Fruit fly (Drosophila melanogaster): ENCODE measurements around the gene GckIII.
A peak's percentile ranks its signal among the peaks of the same experiment; 100 is the strongest.

GckIII gene

DNA sequence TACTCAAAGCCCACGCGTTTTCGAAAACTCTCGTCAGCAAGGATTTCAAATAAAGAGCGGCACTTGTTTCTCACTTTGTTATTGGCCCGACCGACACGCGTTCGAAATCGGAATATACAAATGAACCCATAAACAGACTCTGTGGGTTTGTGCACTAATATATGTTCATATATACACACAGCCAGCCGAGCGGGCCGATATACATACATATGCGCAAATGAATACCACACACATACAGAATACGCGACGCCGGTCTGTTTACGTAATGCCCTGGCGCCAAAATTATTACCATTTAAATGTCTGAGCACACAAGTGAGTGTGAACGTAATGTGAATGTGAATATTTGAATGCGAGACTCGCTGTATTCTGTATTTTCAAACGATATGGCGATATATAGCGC lies 17.6 kb upstream of the GckIII start (continued):
- peak; percentile 5 for TF ChIP-seq lab (GFP tag; optimal IDR thresholded peaks at IDR 0.05)
- TF ChIP-seq PHDP (tag; optimal IDR thresholded peaks at IDR 0.05) = no peak
- TF ChIP-seq Nf-YC (tag; optimal IDR thresholded peaks at IDR 0.05) = peak; percentile 40
- TF ChIP-seq mirr (GFP tag; optimal IDR thresholded peaks at IDR 0.05) = peak; percentile 44
- TF ChIP-seq CG10543 (GFP tag; optimal IDR thresholded peaks at IDR 0.05) = peak; percentile 45
- TF ChIP-seq chinmo (GFP tag; IDR thresholded peaks at IDR 0.05; ENCODE audit: partially characterized antibody) = peak; percentile 86; the same call in 3 of the 4 replicates
- no peak for TF ChIP-seq CG12236 (GFP tag; optimal IDR thresholded peaks at IDR 0.05)
- TF ChIP-seq CG8290 (GFP tag; optimal IDR thresholded peaks at IDR 0.05) = no peak
- peak in 1 of 2 experiments; percentile 40 for TF ChIP-seq CG8290 (tag; optimal IDR thresholded peaks at IDR 0.05)
- peak; percentile 69 for TF ChIP-seq E2f2 (GFP tag; IDR thresholded peaks at IDR 0.05)
- peak; percentile 51 for TF ChIP-seq gro (GFP tag; optimal IDR thresholded peaks at IDR 0.05)
- no peak for TF ChIP-seq CG8281 (tag; optimal IDR thresholded peaks at IDR 0.05)
- TF ChIP-seq MTF-1 (GFP tag; optimal IDR thresholded peaks at IDR 0.05; ENCODE audit: borderline replicate concordance) = no peak

DNA sequence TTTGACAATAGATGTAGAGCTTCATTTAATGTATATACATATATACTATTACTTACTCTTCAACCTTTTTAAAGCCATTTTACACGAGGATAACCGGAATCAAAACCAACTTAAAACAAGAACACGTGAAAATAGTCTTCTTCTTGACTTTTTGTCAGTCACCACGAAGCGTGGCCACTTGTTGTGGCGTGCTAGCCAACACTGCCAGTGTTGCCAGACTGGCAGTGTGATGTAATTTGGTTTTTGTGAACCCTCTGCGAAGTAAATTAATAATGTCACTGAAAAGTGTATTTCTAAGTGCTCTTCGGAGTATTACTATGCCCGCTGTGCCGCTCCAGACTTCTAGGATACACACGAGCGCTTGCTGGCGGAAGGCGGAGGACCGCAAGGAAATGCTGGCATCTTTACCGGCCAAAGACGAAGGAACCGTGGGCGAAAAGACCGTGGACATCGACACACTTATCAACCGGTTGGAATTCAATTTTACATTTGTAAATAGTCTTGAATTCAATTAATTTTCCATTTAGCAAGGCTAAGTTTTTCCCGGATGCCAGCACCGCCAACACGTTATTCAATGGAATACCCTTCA lies 12.7 kb upstream of the GckIII start, which contains the start of the genes Ns1 and mRpS11:
Gene Ns1 (minus strand): TSS at position 150 of the 589 bp plus-strand sequence.
Gene mRpS11 (plus strand): TSS at position 207 of the 589 bp plus-strand sequence.
- TF ChIP-seq sc (optimal IDR thresholded peaks at IDR 0.05) (no peak), sc (GFP tag; optimal IDR thresholded peaks at IDR 0.05) (no peak), Mrtf (GFP tag; IDR thresholded peaks at IDR 0.05) (no peak), sim (GFP tag; IDR thresholded peaks at IDR 0.05) (no peak), nom (GFP tag; optimal IDR thresholded peaks at IDR 0.05) (peak; percentile 40), Fer3 (tag; optimal IDR thresholded peaks at IDR 0.05) (peak; percentile 19), lilli (GFP tag; optimal IDR thresholded peaks at IDR 0.05) (peak; percentile 24), CG11504 (tag; optimal IDR thresholded peaks at IDR 0.05) (no peak), gsb-n (tag; optimal IDR thresholded peaks at IDR 0.05) (peak; percentile 30), B-H2 (GFP tag; optimal IDR thresholded peaks at IDR 0.05) (peak; percentile 68), gfzf (GFP tag; optimal IDR thresholded peaks at IDR 0.05) (peak; percentile 20), CG15601 (tag; optimal IDR thresholded peaks at IDR 0.05) (peak; percentile 36), CrebB (tag; optimal IDR thresholded peaks at IDR 0.05) (no peak), en (GFP tag; optimal IDR thresholded peaks at IDR 0.05) (no peak), CG32767 (GFP tag; IDR thresholded peaks at IDR 0.05) (no peak), ken (GFP tag; IDR thresholded peaks at IDR 0.05) (no peak), Ssrp (tag; optimal IDR thresholded peaks at IDR 0.05) (no peak), Hsf (GFP tag; optimal IDR thresholded peaks at IDR 0.05) (peak; percentile 35), Kr (GFP tag; optimal IDR thresholded peaks at IDR 0.05) (no peak), ase (GFP tag; IDR thresholded peaks at IDR 0.05) (no peak), wdn (GFP tag; IDR thresholded peaks at IDR 0.05) (no peak), CG18619 (GFP tag; optimal IDR thresholded peaks at IDR 0.05) (no peak), CG2678 (tag; optimal IDR thresholded peaks at IDR 0.05) (no peak), hbn (GFP tag; IDR thresholded peaks at IDR 0.05; ENCODE audit: partially characterized antibody) (no peak), CG17328 (GFP tag; IDR thresholded peaks at IDR 0.05) (no peak), CG2120 (GFP tag; optimal IDR thresholded peaks at IDR 0.05) (peak; percentile 60), Deaf1 (tag; optimal IDR thresholded peaks at IDR 0.05) (no peak), HLH54F (GFP tag; optimal IDR thresholded peaks at IDR 0.05) (peak; percentile 15), NFAT (GFP tag; IDR thresholded peaks at IDR 0.05) (peak; percentile 69; the same call in 1 of the 2 replicates), Sry-δ (GFP tag; optimal IDR thresholded peaks at IDR 0.05) (peak; percentile 11), slou (GFP tag; optimal IDR thresholded peaks at IDR 0.05) (no peak), CHES-1-like (GFP tag; optimal IDR thresholded peaks at IDR 0.05) (peak; percentile 54), CG13894 (tag; optimal IDR thresholded peaks at IDR 0.05) (peak; percentile 20), CG18262 (tag; optimal IDR thresholded peaks at IDR 0.05) (peak; percentile 13), Usf (GFP tag; optimal IDR thresholded peaks at IDR 0.05) (no peak), CG31388 (GFP tag; optimal IDR thresholded peaks at IDR 0.05) (no peak), chm (GFP tag; IDR thresholded peaks at IDR 0.05) (peak; percentile 50; the same call in 1 of the 2 replicates)
